Fruit fly (Drosophila melanogaster) whole organism, embryonic: ENCODE data around the gene CG1999.
A peak's percentile ranks its signal among the peaks of the same experiment; 100 is the strongest.

ENCODE experiments used
- Bgb ChIP-seq: fragments of 200-800 bp; sonication (Bioruptor generic); IDR thresholded peaks from 2 replicates; pipeline ENCODE4 v1.3.6; 2022; ENCODE audit warnings: missing biosample characterization, missing genetic modification characterization; ENCODE audit not compliant: partially characterized antibody
- CG1024 ChIP-seq: fragments of 200-800 bp; sonication (Bioruptor generic); IDR thresholded peaks from 2 replicates; pipeline ENCODE4 v1.3.6; 2022; ENCODE audit warnings: missing biosample characterization, missing genetic modification characterization
- CG11093 ChIP-seq: fragments of 200-800 bp; sonication (Bioruptor generic); IDR thresholded peaks from 3 replicates; pipeline ENCODE4 v1.3.6; 2022; ENCODE audit warnings: missing biosample characterization, missing genetic modification characterization
- CG11247 ChIP-seq: fragments of 200-800 bp; sonication (Bioruptor generic); IDR thresholded peaks from 2 replicates; pipeline ENCODE4 v1.3.6; 2022; ENCODE audit warnings: missing biosample characterization, missing genetic modification characterization
- CG14710 ChIP-seq: fragments of 200-800 bp; sonication (Bioruptor generic); optimal IDR thresholded peaks from 3 replicates; lab custom pipeline; 2019; ENCODE audit warnings: missing biosample characterization, mild to moderate bottlenecking, missing genetic modification characterization, moderate library complexity
- CG1602 ChIP-seq: fragments of 200-800 bp; sonication (Bioruptor generic); optimal IDR thresholded peaks from 3 replicates; lab custom pipeline; 2016; ENCODE audit warnings: missing biosample characterization, missing genetic modification characterization
- CG1603 ChIP-seq: fragments of 200-800 bp; sonication (Bioruptor generic); optimal IDR thresholded peaks from 2 replicates; lab custom pipeline; 2019; ENCODE audit warnings: missing biosample characterization, mild to moderate bottlenecking, missing genetic modification characterization, moderate library complexity
- CG18262 ChIP-seq: fragments of 200-800 bp; optimal IDR thresholded peaks from 3 replicates; lab custom pipeline; 2019; ENCODE audit warnings: missing biosample characterization, mild to moderate bottlenecking, missing genetic modification characterization, moderate library complexity
- CG2129 ChIP-seq: fragments of 200-800 bp; sonication (Bioruptor generic); IDR thresholded peaks from 2 replicates; pipeline ENCODE4 v1.3.6; 2022; ENCODE audit warnings: missing biosample characterization, missing genetic modification characterization; ENCODE audit not compliant: partially characterized antibody
- CG4360 ChIP-seq: fragments of 200-800 bp; sonication (Bioruptor generic); IDR thresholded peaks from 2 replicates; pipeline ENCODE4 v1.3.6; 2022; ENCODE audit warnings: missing biosample characterization, missing genetic modification characterization
- CG4707 ChIP-seq: fragments of 200-800 bp; sonication (Bioruptor generic); optimal IDR thresholded peaks from 2 replicates; lab custom pipeline; 2018; ENCODE audit warnings: missing biosample characterization, mild to moderate bottlenecking, missing genetic modification characterization, moderate library complexity
- CG9609 ChIP-seq: fragments of 200-800 bp; sonication (Bioruptor generic); optimal IDR thresholded peaks from 3 replicates; lab custom pipeline; 2016; ENCODE audit warnings: missing biosample characterization, missing genetic modification characterization
- CTCF ChIP-seq: fragments of 200-800 bp; sonication (Bioruptor generic); optimal IDR thresholded peaks from 2 replicates; lab custom pipeline; 2017; ENCODE audit warnings: missing biosample characterization, mild to moderate bottlenecking, missing genetic modification characterization, moderate library complexity
- D19B ChIP-seq: fragments of 200-800 bp; sonication (Bioruptor generic); optimal IDR thresholded peaks from 2 replicates; lab custom pipeline; 2017; ENCODE audit warnings: missing biosample characterization, mild to moderate bottlenecking, missing genetic modification characterization
- Ets65A ChIP-seq: fragments of 200-800 bp; sonication (Bioruptor generic); peaks from one replicate; lab custom pipeline; 2016; ENCODE audit warnings: missing biosample characterization, missing genetic modification characterization
- Hey ChIP-seq: fragments of 200-800 bp; sonication (Bioruptor generic); optimal IDR thresholded peaks from 3 replicates; lab custom pipeline; 2018; ENCODE audit warnings: missing biosample characterization, mild to moderate bottlenecking, missing genetic modification characterization
- Hmr ChIP-seq: fragments of 200-800 bp; sonication (Bioruptor generic); optimal IDR thresholded peaks from 3 replicates; lab custom pipeline; 2017; ENCODE audit warnings: mild to moderate bottlenecking, missing biosample characterization, missing genetic modification reagents, missing genetic modification characterization
- Hmx ChIP-seq: fragments of 200-800 bp; sonication (Bioruptor generic); optimal IDR thresholded peaks from 2 replicates; lab custom pipeline; 2016; ENCODE audit warnings: missing biosample characterization, missing genetic modification characterization
- Hr51 ChIP-seq, 2 experiments: fragments of 200-800 bp; sonication (Bioruptor generic); optimal IDR thresholded peaks; 2 replicates in 1 of 2; 3 replicates in 1 of 2; lab custom pipeline; 2016 to 2018; ENCODE audit warnings: missing biosample characterization in 2 of 2, missing genetic modification characterization in 2 of 2, mild to moderate bottlenecking in 1 of 2, moderate library complexity in 1 of 2
- Med ChIP-seq: fragments of 200-800 bp; sonication (Bioruptor generic); peaks from one replicate; lab custom pipeline; 2016; ENCODE audit warnings: missing biosample characterization, missing genetic modification characterization, mild to moderate bottlenecking, inconsistent platforms, moderate library complexity
- Mrtf ChIP-seq: fragments of 200-800 bp; sonication (Bioruptor generic); IDR thresholded peaks from 3 replicates; pipeline ENCODE4 v1.3.6; 2022; ENCODE audit warnings: missing biosample characterization, missing genetic modification characterization
- Oaz ChIP-seq: fragments of 200-800 bp; sonication (Bioruptor generic); IDR thresholded peaks from 2 replicates; pipeline ENCODE4 v1.3.6; 2022; ENCODE audit warnings: missing biosample characterization, missing genetic modification characterization
- Opbp ChIP-seq: fragments of 200-800 bp; sonication (Bioruptor generic); IDR thresholded peaks from 3 replicates; pipeline ENCODE4 v1.3.6; 2022; ENCODE audit warnings: missing biosample characterization, missing genetic modification characterization; ENCODE audit not compliant: partially characterized antibody
- Poxn ChIP-seq: fragments of 200-800 bp; sonication (Bioruptor generic); IDR thresholded peaks from 2 replicates; pipeline ENCODE4 v1.3.6; 2022; ENCODE audit warnings: missing biosample characterization, missing genetic modification characterization
- Sry-β ChIP-seq: fragments of 200-800 bp; sonication (Bioruptor generic); optimal IDR thresholded peaks from 2 replicates; lab custom pipeline; 2018; ENCODE audit warnings: missing biosample characterization, mild to moderate bottlenecking, missing genetic modification characterization, moderate library complexity
- Stat92E ChIP-seq, 3 experiments: fragments of >200 bp in 2 of 3; fragments of 200-800 bp in 1 of 3; sonication (Bioruptor generic) in 1 of 3; optimal IDR thresholded peaks; 2 replicates each; lab custom pipeline; 2017 to 2019; ENCODE audit warnings: missing biosample characterization in 3 of 3, missing genetic modification characterization in 3 of 3, mild to moderate bottlenecking in 1 of 3, moderate library complexity in 1 of 3
- Tbp ChIP-seq: fragments of >200 bp; optimal IDR thresholded peaks from 2 replicates; lab custom pipeline; 2018; ENCODE audit warnings: missing biosample characterization, missing genetic modification characterization
- ash1 ChIP-seq: fragments of 200-800 bp; sonication (Bioruptor generic); optimal IDR thresholded peaks from 2 replicates; lab custom pipeline; 2018; ENCODE audit warnings: missing biosample characterization, mild to moderate bottlenecking, missing genetic modification characterization
- az2 ChIP-seq: fragments of 200-800 bp; sonication (Bioruptor generic); optimal IDR thresholded peaks from 3 replicates; lab custom pipeline; 2016; ENCODE audit warnings: missing biosample characterization, missing genetic modification characterization
- bab2 ChIP-seq: fragments of 200-800 bp; sonication (Bioruptor generic); optimal IDR thresholded peaks from 2 replicates; lab custom pipeline; 2016; ENCODE audit warnings: missing biosample characterization, missing genetic modification characterization
- bbx ChIP-seq: fragments of 200-800 bp; sonication (Bioruptor generic); IDR thresholded peaks from 2 replicates; pipeline ENCODE4 v1.3.6; 2022; ENCODE audit warnings: missing biosample characterization, missing genetic modification characterization; ENCODE audit not compliant: partially characterized antibody
- cato ChIP-seq: fragments of 200-800 bp; sonication (Bioruptor generic); optimal IDR thresholded peaks from 2 replicates; lab custom pipeline; 2016; ENCODE audit warnings: missing biosample characterization, missing genetic modification characterization, borderline replicate concordance
- cg ChIP-seq: fragments of 200-800 bp; sonication (Bioruptor generic); optimal IDR thresholded peaks from 3 replicates; lab custom pipeline; 2019; ENCODE audit warnings: missing biosample characterization, mild to moderate bottlenecking, missing genetic modification characterization, moderate library complexity
- ftz-f1 ChIP-seq: fragments of 200-800 bp; sonication (Bioruptor generic); optimal IDR thresholded peaks from 2 replicates; lab custom pipeline; 2016; ENCODE audit warnings: missing biosample characterization, missing genetic modification characterization
- gsb-n ChIP-seq: fragments of 200-800 bp; sonication (Bioruptor generic); optimal IDR thresholded peaks from 3 replicates; lab custom pipeline; 2018; ENCODE audit warnings: missing biosample characterization, mild to moderate bottlenecking, missing genetic modification characterization
- ind ChIP-seq: fragments of 200-800 bp; sonication (Bioruptor generic); optimal IDR thresholded peaks from 3 replicates; lab custom pipeline; 2016; ENCODE audit warnings: missing biosample characterization, missing genetic modification characterization
- ken ChIP-seq: fragments of 200-800 bp; sonication (Bioruptor generic); IDR thresholded peaks from 3 replicates; pipeline ENCODE4 v1.3.6; 2022; ENCODE audit warnings: missing biosample characterization, missing genetic modification characterization
- nerfin-2 ChIP-seq: fragments of 200-800 bp; sonication (Bioruptor generic); IDR thresholded peaks from 2 replicates; pipeline ENCODE4 v1.3.6; 2022; ENCODE audit warnings: missing biosample characterization, missing genetic modification characterization; ENCODE audit not compliant: partially characterized antibody
- nmo ChIP-seq: fragments of 200-800 bp; sonication (Bioruptor generic); optimal IDR thresholded peaks from 2 replicates; lab custom pipeline; 2018; ENCODE audit warnings: missing biosample characterization, mild to moderate bottlenecking, missing genetic modification characterization, moderate library complexity
- otp ChIP-seq: fragments of 200-800 bp; sonication (Bioruptor generic); IDR thresholded peaks from 3 replicates; pipeline ENCODE4, ENCODE4 v1.3.6; 2022; ENCODE audit warnings: missing biosample characterization, missing genetic modification characterization
- pita ChIP-seq: fragments of 200-800 bp; sonication (Bioruptor generic); optimal IDR thresholded peaks from 2 replicates; lab custom pipeline; 2017; ENCODE audit warnings: missing biosample characterization, mild to moderate bottlenecking, missing genetic modification characterization
- run ChIP-seq: fragments of 200-800 bp; sonication (Bioruptor generic); optimal IDR thresholded peaks from 3 replicates; lab custom pipeline; 2018; ENCODE audit warnings: missing biosample characterization, mild to moderate bottlenecking, missing genetic modification characterization
- scrt ChIP-seq: fragments of 200-800 bp; sonication (Bioruptor generic); optimal IDR thresholded peaks from 2 replicates; lab custom pipeline; 2018; ENCODE audit warnings: missing biosample characterization, mild to moderate bottlenecking, missing genetic modification characterization, moderate library complexity
- sens ChIP-seq: fragments of 200-800 bp; sonication (Bioruptor generic); peaks from one replicate; lab custom pipeline; 2016; ENCODE audit warnings: missing biosample characterization, missing genetic modification characterization
- sens-2 ChIP-seq: fragments of 200-800 bp; sonication (Bioruptor generic); IDR thresholded peaks from 2 replicates; pipeline ENCODE4 v1.3.6; 2022; ENCODE audit warnings: missing biosample characterization, missing genetic modification characterization
- slou ChIP-seq: fragments of 200-800 bp; sonication (Bioruptor generic); optimal IDR thresholded peaks from 3 replicates; lab custom pipeline; 2016; ENCODE audit warnings: missing biosample characterization, missing genetic modification characterization
- so ChIP-seq: fragments of 200-800 bp; sonication (Bioruptor generic); IDR thresholded peaks from 3 replicates; pipeline ENCODE4 v1.3.6; 2022; ENCODE audit warnings: missing biosample characterization, missing genetic modification characterization
- sob ChIP-seq: fragments of 200-800 bp; sonication (Bioruptor generic); IDR thresholded peaks from 2 replicates; pipeline ENCODE4 v1.3.6; 2022; ENCODE audit warnings: missing biosample characterization, missing genetic modification characterization
- toy ChIP-seq: fragments of 200-800 bp; sonication (Bioruptor generic); IDR thresholded peaks from 2 replicates; pipeline ENCODE4 v1.3.6; 2022; ENCODE audit warnings: missing biosample characterization, missing genetic modification characterization
- vvl ChIP-seq: fragments of 200-800 bp; sonication (Bioruptor generic); IDR thresholded peaks from 2 replicates; pipeline ENCODE4 v1.3.6; 2022; ENCODE audit warnings: missing biosample characterization, missing genetic modification characterization
- wdn ChIP-seq: fragments of 200-800 bp; sonication (Bioruptor generic); IDR thresholded peaks from 2 replicates; pipeline ENCODE4 v1.3.6; 2022; ENCODE audit warnings: missing biosample characterization, missing genetic modification characterization

CG1999 gene

dm6 chrX:7333298-7333743 is 25.3 kb upstream of the CG1999 start (continued):
- TF ChIP-seq toy (GFP tag; lab: Robert Waterston, UW) (no peak), sob (GFP tag; lab: Robert Waterston, UW) (peak; percentile 42; the same call in 1 of the 2 replicates), slou (no peak), Stat92E (GFP tag; optimal IDR thresholded peaks at IDR 0.05; lab: Kevin White, UChicago) (no peak), bab2 (peak; percentile 42), Tbp (GFP tag; lab: Kevin White, UChicago) (no peak), sens (GFP tag; lab: Kevin White, UChicago) (peak; percentile 78), ken (0 out of 3 replicates have a peak, but pooled peaks have one; percentile 48), az2 (GFP tag; lab: Kevin White, UChicago) (no peak), CG1024 (GFP tag; lab: Robert Waterston, UW) (peak; percentile 62; the same call in 1 of the 2 replicates), CG9609 (GFP tag; lab: Kevin White, UChicago) (no peak), CG11093 (GFP tag; lab: Robert Waterston, UW) (no peak), otp (GFP tag; lab: Robert Waterston, UW) (peak; percentile 76; the same call in 2 of the 3 replicates), gsb-n (tag; lab: Kevin White, UChicago) (peak; percentile 54), cg (GFP tag; lab: Kevin White, UChicago) (no peak), D19B (GFP tag; lab: Kevin White, UChicago) (no peak), bbx (GFP tag; lab: Robert Waterston, UW) (no peak), Ets65A (GFP tag; lab: Kevin White, UChicago) (no peak), Poxn (GFP tag; lab: Robert Waterston, UW) (no peak), pita (GFP tag; lab: Kevin White, UChicago) (no peak), CG1602 (GFP tag; lab: Kevin White, UChicago) (peak; percentile 14), CG11247 (no peak), CG18262 (peak; percentile 13), CG14710 (tag; lab: Kevin White, UChicago) (peak; percentile 35), cato (no peak), CG4707 (GFP tag; lab: Kevin White, UChicago) (peak; percentile 64), ash1 (no peak), ftz-f1 (GFP tag; lab: Kevin White, UChicago) (no peak), nmo (GFP tag; lab: Kevin White, UChicago) (no peak), nerfin-2 (GFP tag; lab: Robert Waterston, UW) (no peak), CTCF (GFP tag; lab: Kevin White, UChicago) (no peak), Mrtf (GFP tag; lab: Robert Waterston, UW) (no peak), Bgb (GFP tag; lab: Robert Waterston, UW) (no peak), Opbp (GFP tag; lab: Robert Waterston, UW) (no peak), Med (GFP tag; lab: Kevin White, UChicago) (peak; percentile 87), scrt (GFP tag; lab: Kevin White, UChicago) (no peak), Hmx (GFP tag; lab: Kevin White, UChicago) (no peak), vvl (GFP tag; lab: Robert Waterston, UW) (0 out of 2 replicates have a peak, but pooled peaks have one; percentile 19), wdn (GFP tag; lab: Robert Waterston, UW) (peak; percentile 38; the same call in 1 of the 2 replicates), ind (GFP tag; lab: Kevin White, UChicago) (no peak), Sry-β (no peak), CG2129 (GFP tag; lab: Robert Waterston, UW) (no peak), Hmr (GFP tag; lab: Kevin White, UChicago) (no peak), CG4360 (GFP tag; lab: Robert Waterston, UW) (no peak), Oaz (GFP tag; lab: Robert Waterston, UW) (no peak), sens-2 (GFP tag; lab: Robert Waterston, UW) (peak; percentile 65; the same call in 1 of the 2 replicates), Hr51 (GFP tag; optimal IDR thresholded peaks at IDR 0.05; lab: Kevin White, UChicago) (peak; percentile 38 to 39), CG1603 (tag; lab: Kevin White, UChicago) (peak; percentile 63), so (0 out of 3 replicates have a peak, but pooled peaks have one; percentile 7), Hey (tag; lab: Kevin White, UChicago) (peak; percentile 17), run (tag; lab: Kevin White, UChicago) (no peak)
